Fruit fly (Drosophila melanogaster) whole organism, embryonic: ENCODE results near the gene Arl8.

ENCODE experiments used
- Atf-2 ChIP-seq: fragments of 200-800 bp; sonication (Bioruptor generic); optimal IDR thresholded peaks from 2 replicates; lab custom pipeline; 2016; ENCODE audit warnings: missing biosample characterization, missing genetic modification characterization
- Atf6 ChIP-seq: fragments of 200-800 bp; sonication (Bioruptor generic); IDR thresholded peaks from 2 replicates; pipeline ENCODE4 v1.3.6; 2022; ENCODE audit warnings: missing biosample characterization, missing genetic modification characterization
- Awh ChIP-seq: fragments of 200-800 bp; sonication (Bioruptor generic); IDR thresholded peaks from 2 replicates; pipeline ENCODE4, ENCODE4 v1.3.6; 2022; ENCODE audit warnings: missing biosample characterization, missing genetic modification characterization
- Bdp1 ChIP-seq: fragments of 200-800 bp; sonication (Bioruptor generic); optimal IDR thresholded peaks from 3 replicates; lab custom pipeline; 2016; ENCODE audit warnings: missing biosample characterization, missing genetic modification characterization
- CG12391 ChIP-seq: fragments of 200-800 bp; sonication (Bioruptor generic); optimal IDR thresholded peaks from 3 replicates; lab custom pipeline; 2018; ENCODE audit warnings: missing biosample characterization, mild to moderate bottlenecking, missing genetic modification characterization, moderate library complexity
- CG12744 ChIP-seq: fragments of 200-800 bp; sonication (Bioruptor generic); optimal IDR thresholded peaks from 2 replicates; lab custom pipeline; 2016; ENCODE audit warnings: missing biosample characterization, missing genetic modification characterization
- CG12942 ChIP-seq: fragments of 200-800 bp; sonication (Bioruptor generic); optimal IDR thresholded peaks from 3 replicates; lab custom pipeline; 2016; ENCODE audit warnings: missing biosample characterization, missing genetic modification characterization
- CG15011 ChIP-seq: fragments of 200-800 bp; sonication (Bioruptor generic); optimal IDR thresholded peaks from 3 replicates; lab custom pipeline; 2018; ENCODE audit warnings: missing biosample characterization, mild to moderate bottlenecking, missing genetic modification characterization
- CG15479 ChIP-seq: fragments of 200-800 bp; sonication (Bioruptor generic); optimal IDR thresholded peaks from 3 replicates; lab custom pipeline; 2019; ENCODE audit warnings: missing biosample characterization, mild to moderate bottlenecking, missing genetic modification characterization, moderate library complexity
- CG15514 ChIP-seq: fragments of 200-800 bp; sonication (Bioruptor generic); optimal IDR thresholded peaks from 3 replicates; lab custom pipeline; 2017; ENCODE audit warnings: missing biosample characterization, missing genetic modification characterization, mild to moderate bottlenecking, moderate library complexity, missing genetic modification reagents
- CG16779 ChIP-seq: fragments of 200-800 bp; sonication (Bioruptor generic); IDR thresholded peaks from 2 replicates; pipeline ENCODE4 v1.3.6; 2022; ENCODE audit warnings: missing biosample characterization, missing genetic modification characterization
- CG16813 ChIP-seq: fragments of 200-800 bp; sonication (Bioruptor generic); IDR thresholded peaks from 3 replicates; pipeline ENCODE4 v1.3.6; 2022; ENCODE audit warnings: missing biosample characterization, missing genetic modification characterization; ENCODE audit not compliant: partially characterized antibody
- CG2875 ChIP-seq: fragments of 200-800 bp; sonication (Bioruptor generic); optimal IDR thresholded peaks from 2 replicates; lab custom pipeline; 2017; ENCODE audit warnings: missing biosample characterization, mild to moderate bottlenecking, missing genetic modification characterization, missing genetic modification reagents
- CG30403 ChIP-seq: fragments of 200-800 bp; sonication (Bioruptor generic); optimal IDR thresholded peaks from 3 replicates; lab custom pipeline; 2016; ENCODE audit warnings: missing biosample characterization, missing genetic modification characterization
- CG31441 ChIP-seq: fragments of 200-800 bp; sonication (Bioruptor generic); IDR thresholded peaks from 2 replicates; pipeline ENCODE4 v1.3.6; 2022; ENCODE audit warnings: missing biosample characterization, missing genetic modification characterization
- CG4707 ChIP-seq: fragments of 200-800 bp; sonication (Bioruptor generic); optimal IDR thresholded peaks from 2 replicates; lab custom pipeline; 2018; ENCODE audit warnings: missing biosample characterization, mild to moderate bottlenecking, missing genetic modification characterization, moderate library complexity
- CG6854 ChIP-seq: fragments of 200-800 bp; sonication (Bioruptor generic); optimal IDR thresholded peaks from 3 replicates; lab custom pipeline; 2017; ENCODE audit warnings: missing biosample characterization, mild to moderate bottlenecking, missing genetic modification characterization
- CG8281 ChIP-seq: fragments of 200-800 bp; sonication (Bioruptor generic); optimal IDR thresholded peaks from 2 replicates; lab custom pipeline; 2018; ENCODE audit warnings: missing biosample characterization, mild to moderate bottlenecking, missing genetic modification characterization, moderate library complexity
- CG9817 ChIP-seq: fragments of 200-800 bp; sonication (Bioruptor generic); optimal IDR thresholded peaks from 2 replicates; lab custom pipeline; 2018; ENCODE audit warnings: missing biosample characterization, mild to moderate bottlenecking, missing genetic modification characterization, moderate library complexity
- CTCF ChIP-seq: fragments of 200-800 bp; sonication (Bioruptor generic); optimal IDR thresholded peaks from 2 replicates; lab custom pipeline; 2017; ENCODE audit warnings: missing biosample characterization, mild to moderate bottlenecking, missing genetic modification characterization, moderate library complexity
- Chrac-16 ChIP-seq: fragments of 200-800 bp; sonication (Bioruptor generic); optimal IDR thresholded peaks from 3 replicates; lab custom pipeline; 2016; ENCODE audit warnings: missing biosample characterization, missing genetic modification characterization
- Fer2 ChIP-seq: fragments of 200-800 bp; sonication (Bioruptor generic); optimal IDR thresholded peaks from 2 replicates; lab custom pipeline; 2018; ENCODE audit warnings: missing biosample characterization, mild to moderate bottlenecking, missing genetic modification characterization, moderate library complexity
- HLHmδ ChIP-seq: fragments of 200-800 bp; sonication (Bioruptor generic); optimal IDR thresholded peaks from 2 replicates; lab custom pipeline; 2018; ENCODE audit warnings: missing biosample characterization, mild to moderate bottlenecking, missing genetic modification characterization, moderate library complexity
- Hr3 ChIP-seq: fragments of 200-800 bp; sonication (Bioruptor generic); optimal IDR thresholded peaks from 3 replicates; lab custom pipeline; 2016; ENCODE audit warnings: missing biosample characterization, missing genetic modification characterization
- Lpt ChIP-seq: fragments of >200 bp; optimal IDR thresholded peaks from 2 replicates; lab custom pipeline; 2018; ENCODE audit warnings: missing biosample characterization, missing genetic modification characterization
- MESR4 ChIP-seq: fragments of 200-800 bp; sonication (Bioruptor generic); optimal IDR thresholded peaks from 2 replicates; lab custom pipeline; 2018; ENCODE audit warnings: missing biosample characterization, mild to moderate bottlenecking, missing genetic modification characterization, moderate library complexity
- amos ChIP-seq: fragments of 200-800 bp; sonication (Bioruptor generic); IDR thresholded peaks from 2 replicates; pipeline ENCODE4 v1.3.6; 2022; ENCODE audit warnings: missing biosample characterization, missing genetic modification characterization; ENCODE audit not compliant: partially characterized antibody
- bigmax ChIP-seq: fragments of 200-800 bp; sonication (Bioruptor generic); optimal IDR thresholded peaks from 2 replicates; lab custom pipeline; 2018; ENCODE audit warnings: missing biosample characterization, mild to moderate bottlenecking, missing genetic modification characterization
- crp ChIP-seq, 2 experiments: fragments of 200-800 bp; sonication (Bioruptor generic); optimal IDR thresholded peaks; 2 replicates in 1 of 2; 3 replicates in 1 of 2; lab custom pipeline; 2017; ENCODE audit warnings: missing biosample characterization in 2 of 2, missing genetic modification characterization in 2 of 2, mild to moderate bottlenecking in 1 of 2, moderate library complexity in 1 of 2
- dmrt11E ChIP-seq: fragments of 200-800 bp; sonication (Bioruptor generic); optimal IDR thresholded peaks from 3 replicates; lab custom pipeline; 2018; ENCODE audit warnings: missing biosample characterization, mild to moderate bottlenecking, missing genetic modification characterization, moderate library complexity
- fd102C ChIP-seq: fragments of 200-800 bp; sonication (Bioruptor generic); optimal IDR thresholded peaks from 2 replicates; lab custom pipeline; 2018; ENCODE audit warnings: missing biosample characterization, mild to moderate bottlenecking, missing genetic modification characterization, moderate library complexity
- ftz-f1 ChIP-seq: fragments of 200-800 bp; sonication (Bioruptor generic); optimal IDR thresholded peaks from 2 replicates; lab custom pipeline; 2016; ENCODE audit warnings: missing biosample characterization, missing genetic modification characterization
- gcm ChIP-seq: fragments of 200-800 bp; sonication (Bioruptor generic); optimal IDR thresholded peaks from 2 replicates; lab custom pipeline; 2019; ENCODE audit warnings: missing biosample characterization, mild to moderate bottlenecking, missing genetic modification characterization, moderate library complexity
- gcm2 ChIP-seq: fragments of 200-800 bp; sonication (Bioruptor generic); optimal IDR thresholded peaks from 2 replicates; lab custom pipeline; 2016; ENCODE audit warnings: missing biosample characterization, missing genetic modification characterization
- h ChIP-seq: fragments of >200 bp; optimal IDR thresholded peaks from 2 replicates; lab custom pipeline; 2017
- ham ChIP-seq: fragments of 200-800 bp; sonication (Bioruptor generic); IDR thresholded peaks from 2 replicates; pipeline ENCODE4 v1.3.6; 2022; ENCODE audit warnings: missing biosample characterization, missing genetic modification characterization
- hkb ChIP-seq, 2 experiments: fragments of 200-800 bp in 1 of 2; fragments of >200 bp in 1 of 2; sonication (Bioruptor generic) in 1 of 2; IDR thresholded peaks in 1 of 2; optimal IDR thresholded peaks in 1 of 2; 2 replicates each; pipeline versions ENCODE4 v1.3.6 to Lab custom; 2017 to 2022; ENCODE audit warnings: missing biosample characterization in 1 of 2, missing genetic modification characterization in 1 of 2
- kay ChIP-seq: fragments of 200-800 bp; sonication (Bioruptor generic); optimal IDR thresholded peaks from 2 replicates; lab custom pipeline; 2016; ENCODE audit warnings: missing biosample characterization, missing genetic modification characterization
- luna ChIP-seq: fragments of 200-800 bp; sonication (Bioruptor generic); optimal IDR thresholded peaks from 2 replicates; lab custom pipeline; 2016; ENCODE audit warnings: missing biosample characterization, missing genetic modification characterization
- salm ChIP-seq: fragments of 200-800 bp; sonication (Bioruptor generic); optimal IDR thresholded peaks from 2 replicates; lab custom pipeline; 2018; ENCODE audit warnings: missing biosample characterization, mild to moderate bottlenecking, missing genetic modification characterization
- schlank ChIP-seq: fragments of 200-800 bp; sonication (Bioruptor generic); optimal IDR thresholded peaks from 2 replicates; lab custom pipeline; 2018; ENCODE audit warnings: missing biosample characterization, mild to moderate bottlenecking, missing genetic modification characterization
- slbo ChIP-seq: fragments of 200-800 bp; sonication (Bioruptor generic); IDR thresholded peaks from 2 replicates; pipeline ENCODE4 v1.3.6; 2022; ENCODE audit warnings: missing biosample characterization, missing genetic modification characterization
- slp2 ChIP-seq: fragments of 200-800 bp; sonication (Bioruptor generic); optimal IDR thresholded peaks from 2 replicates; lab custom pipeline; 2016; ENCODE audit warnings: missing biosample characterization, missing genetic modification characterization
- sqz ChIP-seq: fragments of 200-800 bp; sonication (Bioruptor generic); optimal IDR thresholded peaks from 3 replicates; lab custom pipeline; 2018; ENCODE audit warnings: missing biosample characterization, mild to moderate bottlenecking, missing genetic modification characterization
- stc ChIP-seq: fragments of 200-800 bp; sonication (Bioruptor generic); IDR thresholded peaks from 2 replicates; pipeline ENCODE4 v1.3.6; 2022; ENCODE audit warnings: missing biosample characterization, missing genetic modification characterization
- tio ChIP-seq: fragments of 200-800 bp; sonication (Bioruptor generic); optimal IDR thresholded peaks from 2 replicates; lab custom pipeline; 2017; ENCODE audit warnings: missing biosample characterization, missing genetic modification characterization, inconsistent platforms
- tll ChIP-seq, 2 experiments: fragments of 200-800 bp in 1 of 2; fragments of >200 bp in 1 of 2; sonication (Bioruptor generic) in 1 of 2; optimal IDR thresholded peaks; 2 replicates each; lab custom pipeline; 2017 to 2019; ENCODE audit warnings: missing biosample characterization in 2 of 2, missing genetic modification characterization in 2 of 2, mild to moderate bottlenecking in 1 of 2, moderate library complexity in 1 of 2
- wor ChIP-seq: fragments of 200-800 bp; sonication (Bioruptor generic); IDR thresholded peaks from 2 replicates; pipeline ENCODE4 v1.3.6; 2022; ENCODE audit warnings: missing biosample characterization, missing genetic modification characterization
- zen2 ChIP-seq: fragments of 200-800 bp; sonication (Bioruptor generic); IDR thresholded peaks from 3 replicates; pipeline ENCODE4 v1.3.6; 2022; ENCODE audit warnings: missing biosample characterization, missing genetic modification characterization; ENCODE audit not compliant: partially characterized antibody

Arl8 gene

dm6 chr3R:8122198-8122970, 4.0 kb upstream of the Arl8 start, which contains the start of gene CG7878 (continued):
- TF ChIP-seq CTCF (GFP tag; lab: Kevin White, UChicago) (no peak), bigmax (GFP tag; lab: Kevin White, UChicago) (no peak), ham (GFP tag; lab: Robert Waterston, UW) (0 out of 2 replicates have a peak, but pooled peaks have one; percentile 32), h (lab: Kevin White, UChicago) (no peak), Bdp1 (GFP tag; lab: Kevin White, UChicago) (no peak), stc (GFP tag; lab: Robert Waterston, UW) (no peak), CG30403 (peak; percentile 69), CG12744 (GFP tag; lab: Kevin White, UChicago) (peak; percentile 2), ftz-f1 (GFP tag; lab: Kevin White, UChicago) (peak; percentile 43), CG12391 (tag; lab: Kevin White, UChicago) (peak; percentile 72), CG2875 (GFP tag; lab: Kevin White, UChicago) (no peak), Chrac-16 (peak; percentile 62), hkb (optimal IDR thresholded peaks at IDR 0.05; lab: Kevin White, UChicago) (no peak), hkb (GFP tag; IDR thresholded peaks at IDR 0.05; lab: Robert Waterston, UW) (peak; percentile 59), sqz (GFP tag; lab: Kevin White, UChicago) (peak; percentile 63), CG4707 (no peak), luna (no peak), HLHmδ (GFP tag; lab: Kevin White, UChicago) (no peak), wor (GFP tag; lab: Robert Waterston, UW) (no peak), Fer2 (peak; percentile 37), CG15479 (no peak), CG31441 (peak; percentile 61), CG6854 (GFP tag; lab: Kevin White, UChicago) (no peak), tll (GFP tag; optimal IDR thresholded peaks at IDR 0.05; lab: Kevin White, UChicago) (no peak), CG8281 (tag; lab: Kevin White, UChicago) (no peak), gcm2 (GFP tag; lab: Kevin White, UChicago) (peak; percentile 7), MESR4 (GFP tag; lab: Kevin White, UChicago) (no peak), CG16779 (GFP tag; lab: Robert Waterston, UW) (no peak), zen2 (GFP tag; lab: Robert Waterston, UW) (peak; percentile 67; the same call in 2 of the 3 replicates), Awh (GFP tag; lab: Robert Waterston, UW) (no peak), gcm (GFP tag; lab: Kevin White, UChicago) (peak; percentile 29), salm (no peak), kay (GFP tag; lab: Kevin White, UChicago) (peak; percentile 52), Lpt (GFP tag; lab: Kevin White, UChicago) (no peak), CG9817 (tag; lab: Kevin White, UChicago) (peak; percentile 62), dmrt11E (tag; lab: Kevin White, UChicago) (peak; percentile 3), CG12942 (GFP tag; lab: Kevin White, UChicago) (no peak), crp (GFP tag; optimal IDR thresholded peaks at IDR 0.05; lab: Kevin White, UChicago) (no peak), schlank (tag; lab: Kevin White, UChicago) (no peak), CG15514 (GFP tag; lab: Kevin White, UChicago) (peak; percentile 85), Hr3 (GFP tag; lab: Kevin White, UChicago) (peak; percentile 58), CG16813 (peak; percentile 76), fd102C (GFP tag; lab: Kevin White, UChicago) (no peak), CG15011 (GFP tag; lab: Kevin White, UChicago) (no peak), slbo (GFP tag; lab: Robert Waterston, UW) (peak; percentile 78), Atf-2 (GFP tag; lab: Kevin White, UChicago) (peak; percentile 19), Atf6 (GFP tag; lab: Robert Waterston, UW) (peak; percentile 48; the same call in 1 of the 2 replicates), slp2 (GFP tag; lab: Kevin White, UChicago) (peak; percentile 29), tio (peak; percentile 20), amos (GFP tag; lab: Robert Waterston, UW) (peak; percentile 80; the same call in 1 of the 2 replicates)
